Worm (Caenorhabditis elegans) whole organism, mixed stage, embryonic: ENCODE measurements around the gene T28A8.5.
A peak's percentile ranks its signal among the peaks of the same experiment; 100 is the strongest.

Experiments used
- M03D4.4 ChIP-seq: sonication (generic microtip); optimal IDR thresholded peaks from 2 replicates; lab custom pipeline; 2017; ENCODE audit warnings: mild to moderate bottlenecking, missing genetic modification characterization, missing compliant biosample characterization
- bed-3 ChIP-seq: fragments of 200-800 bp; sonication (Bioruptor generic); optimal IDR thresholded peaks from 3 replicates; lab custom pipeline; 2018; ENCODE audit warnings: mild to moderate bottlenecking, missing genetic modification characterization, moderate library complexity, missing compliant biosample characterization
- blmp-1 ChIP-seq: fragments of 150-350 bp; optimal IDR thresholded peaks from 2 replicates; lab custom pipeline; 2014; ENCODE audit warnings: missing biosample characterization, missing genetic modification characterization
- ceh-43 ChIP-seq: fragments of 200-800 bp; sonication (Bioruptor generic); optimal IDR thresholded peaks from 2 replicates; lab custom pipeline; 2018; ENCODE audit warnings: mild to moderate bottlenecking, missing genetic modification characterization, moderate library complexity, missing compliant biosample characterization
- ces-1 ChIP-seq: fragments of 150-350 bp; optimal IDR thresholded peaks from 2 replicates; lab custom pipeline; 2014; ENCODE audit warnings: missing biosample characterization, missing genetic modification reagents, missing genetic modification characterization
- cnd-1 ChIP-seq: fragments of 200-800 bp; sonication (Bioruptor generic); optimal IDR thresholded peaks from 2 replicates; lab custom pipeline; 2018; ENCODE audit warnings: mild to moderate bottlenecking, missing genetic modification characterization, missing compliant biosample characterization
- drap-1 ChIP-seq: fragments of 200-800 bp; sonication (Bioruptor generic); optimal IDR thresholded peaks from 3 replicates; lab custom pipeline; 2018; ENCODE audit warnings: mild to moderate bottlenecking, missing genetic modification characterization, missing compliant biosample characterization
- elt-1 ChIP-seq: sonication (generic microtip); optimal IDR thresholded peaks from 2 replicates; lab custom pipeline; 2017; ENCODE audit warnings: missing genetic modification characterization, mild to moderate bottlenecking, missing compliant biosample characterization, antibody characterized with exemption, moderate library complexity, borderline replicate concordance; ENCODE audit not compliant: insufficient read depth
- flh-1 ChIP-seq: fragments of 200-800 bp; sonication (Bioruptor generic); optimal IDR thresholded peaks from 2 replicates; lab custom pipeline; 2018; ENCODE audit warnings: mild to moderate bottlenecking, missing genetic modification characterization, moderate library complexity, missing compliant biosample characterization
- ham-2 ChIP-seq: fragments of 200-800 bp; sonication (Bioruptor generic); optimal IDR thresholded peaks from 2 replicates; lab custom pipeline; 2018; ENCODE audit warnings: mild to moderate bottlenecking, missing genetic modification characterization, missing compliant biosample characterization
- lin-32 ChIP-seq: fragments of 200-800 bp; sonication (Bioruptor generic); optimal IDR thresholded peaks from 2 replicates; lab custom pipeline; 2018; ENCODE audit warnings: mild to moderate bottlenecking, missing genetic modification characterization, missing compliant biosample characterization
- lsy-2 ChIP-seq: fragments of 150-350 bp; optimal IDR thresholded peaks from 2 replicates; lab custom pipeline; 2014; ENCODE audit warnings: missing biosample characterization, missing genetic modification characterization
- mab-5 ChIP-seq: fragments of 150-350 bp; optimal IDR thresholded peaks from 2 replicates; lab custom pipeline; 2014; ENCODE audit warnings: missing biosample characterization, missing genetic modification characterization
- mep-1 ChIP-seq: fragments of 150-350 bp; optimal IDR thresholded peaks from 2 replicates; lab custom pipeline; 2017; ENCODE audit warnings: missing biosample characterization, missing genetic modification reagents, missing genetic modification characterization, inconsistent platforms
- mls-2 ChIP-seq: sonication (generic microtip); optimal IDR thresholded peaks from 2 replicates; lab custom pipeline; 2016; ENCODE audit warnings: mild to moderate bottlenecking, missing genetic modification characterization, moderate library complexity, missing compliant biosample characterization
- nhr-12 ChIP-seq: fragments of 150-350 bp; optimal IDR thresholded peaks from 2 replicates; lab custom pipeline; 2014; ENCODE audit warnings: missing biosample characterization, missing genetic modification characterization
- nhr-2 ChIP-seq: fragments of 150-350 bp; optimal IDR thresholded peaks from 2 replicates; lab custom pipeline; 2014; ENCODE audit warnings: missing biosample characterization, missing genetic modification characterization
- nhr-28 ChIP-seq: fragments of 150-350 bp; optimal IDR thresholded peaks from 2 replicates; lab custom pipeline; 2014; ENCODE audit warnings: missing biosample characterization, missing genetic modification characterization
- nhr-76 ChIP-seq: sonication (generic microtip); optimal IDR thresholded peaks from 2 replicates; lab custom pipeline; 2017; ENCODE audit warnings: missing biosample characterization, missing genetic modification characterization
- pha-4 ChIP-seq: fragments of 150-350 bp; optimal IDR thresholded peaks from 2 replicates; lab custom pipeline; 2018; ENCODE audit warnings: missing biosample characterization, missing genetic modification reagents, missing genetic modification characterization
- sem-2 ChIP-seq: fragments of 200-800 bp; sonication (Bioruptor generic); optimal IDR thresholded peaks from 2 replicates; lab custom pipeline; 2018; ENCODE audit warnings: mild to moderate bottlenecking, missing genetic modification characterization, missing compliant biosample characterization
- snpc-4 ChIP-seq: fragments of 150-350 bp; optimal IDR thresholded peaks from 2 replicates; lab custom pipeline; 2014; ENCODE audit warnings: missing biosample characterization, missing genetic modification characterization
- sptf-1 ChIP-seq: sonication (generic microtip); optimal IDR thresholded peaks from 2 replicates; lab custom pipeline; 2017; ENCODE audit warnings: mild to moderate bottlenecking, missing genetic modification characterization, moderate library complexity, missing compliant biosample characterization
- tbx-8 ChIP-seq: fragments of 200-800 bp; sonication (Bioruptor generic); optimal IDR thresholded peaks from 2 replicates; lab custom pipeline; 2018; ENCODE audit warnings: mild to moderate bottlenecking, missing genetic modification characterization, moderate library complexity, missing compliant biosample characterization
- unc-120 ChIP-seq: sonication (generic microtip); optimal IDR thresholded peaks from 2 replicates; lab custom pipeline; 2017; ENCODE audit warnings: missing genetic modification characterization, missing compliant biosample characterization; ENCODE audit not compliant: poor library complexity, severe bottlenecking
- unc-39 ChIP-seq: fragments of 150-350 bp; optimal IDR thresholded peaks from 2 replicates; lab custom pipeline; 2014; ENCODE audit warnings: missing biosample characterization, missing genetic modification characterization
- zip-8 ChIP-seq: fragments of 150-350 bp; optimal IDR thresholded peaks from 2 replicates; lab custom pipeline; 2014; ENCODE audit warnings: missing biosample characterization, missing genetic modification characterization

Gene T28A8.5

ce11 chrIII:13525118-13525839 is 23.8 kb downstream of the T28A8.5 start:
- TF ChIP-seq drap-1 (GFP tag; lab: Kevin White, UChicago) (no peak), snpc-4 (tag; lab: Kevin White, UChicago) (no peak), zip-8 (no peak), flh-1 (GFP tag; lab: Kevin White, UChicago) (no peak), bed-3 (no peak), blmp-1 (tag; lab: Kevin White, UChicago) (no peak), nhr-28 (no peak), sptf-1 (tag; lab: Kevin White, UChicago) (peak; percentile 63), nhr-2 (no peak), ces-1 (GFP tag; lab: Kevin White, UChicago) (peak; percentile 97), nhr-12 (tag; lab: Kevin White, UChicago) (no peak), nhr-76 (tag; lab: Kevin White, UChicago) (no peak), lin-32 (peak; percentile 36), ham-2 (no peak), mab-5 (tag; lab: Kevin White, UChicago) (no peak), mls-2 (tag; lab: Kevin White, UChicago) (peak; percentile 64), unc-120 (tag; lab: Kevin White, UChicago) (no peak), lsy-2 (tag; lab: Kevin White, UChicago) (no peak), tbx-8 (GFP tag; lab: Kevin White, UChicago) (no peak), mep-1 (tag; lab: Kevin White, UChicago) (no peak), unc-39 (no peak), elt-1 (tag; lab: Kevin White, UChicago) (no peak), cnd-1 (tag; lab: Kevin White, UChicago) (peak; percentile 67), ceh-43 (GFP tag; lab: Kevin White, UChicago) (no peak), M03D4.4 (tag; lab: Kevin White, UChicago) (no peak)

- TF ChIP-seq sem-2 (no peak), lsy-2 (tag; lab: Kevin White, UChicago) (no peak), ham-2 (no peak), nhr-76 (tag; lab: Kevin White, UChicago) (no peak), drap-1 (GFP tag; lab: Kevin White, UChicago) (no peak), mab-5 (tag; lab: Kevin White, UChicago) (no peak), nhr-28 (no peak), ceh-43 (GFP tag; lab: Kevin White, UChicago) (no peak)
Measured at ce11 chrIII:13526191-13526590, 24.8 kb downstream of the T28A8.5 start.

DNA sequence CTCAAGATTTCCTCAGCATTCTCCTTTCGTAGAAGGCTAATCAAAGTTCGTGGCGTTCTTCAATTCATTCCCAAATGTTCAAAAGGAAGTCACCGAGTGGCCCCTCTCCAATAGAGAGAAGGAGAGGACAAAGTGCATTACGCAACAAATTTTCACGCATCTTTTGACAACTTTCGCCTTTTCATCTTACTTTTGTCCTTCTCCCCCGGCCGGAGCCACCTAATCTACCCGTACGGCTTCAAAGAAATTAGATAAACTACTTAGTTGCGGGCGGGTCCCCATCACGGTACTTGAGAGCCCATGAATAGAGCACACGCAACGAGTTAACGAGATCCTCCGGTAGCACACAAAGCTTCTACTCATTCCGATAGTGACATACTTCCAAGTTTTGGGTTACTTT is 25.3 kb downstream of the T28A8.5 start:
- TF ChIP-seq mab-5 (tag; lab: Kevin White, UChicago) (no peak), ceh-43 (GFP tag; lab: Kevin White, UChicago) (no peak), zip-8 (peak; percentile 10), ces-1 (GFP tag; lab: Kevin White, UChicago) (peak; percentile 95)

DNA sequence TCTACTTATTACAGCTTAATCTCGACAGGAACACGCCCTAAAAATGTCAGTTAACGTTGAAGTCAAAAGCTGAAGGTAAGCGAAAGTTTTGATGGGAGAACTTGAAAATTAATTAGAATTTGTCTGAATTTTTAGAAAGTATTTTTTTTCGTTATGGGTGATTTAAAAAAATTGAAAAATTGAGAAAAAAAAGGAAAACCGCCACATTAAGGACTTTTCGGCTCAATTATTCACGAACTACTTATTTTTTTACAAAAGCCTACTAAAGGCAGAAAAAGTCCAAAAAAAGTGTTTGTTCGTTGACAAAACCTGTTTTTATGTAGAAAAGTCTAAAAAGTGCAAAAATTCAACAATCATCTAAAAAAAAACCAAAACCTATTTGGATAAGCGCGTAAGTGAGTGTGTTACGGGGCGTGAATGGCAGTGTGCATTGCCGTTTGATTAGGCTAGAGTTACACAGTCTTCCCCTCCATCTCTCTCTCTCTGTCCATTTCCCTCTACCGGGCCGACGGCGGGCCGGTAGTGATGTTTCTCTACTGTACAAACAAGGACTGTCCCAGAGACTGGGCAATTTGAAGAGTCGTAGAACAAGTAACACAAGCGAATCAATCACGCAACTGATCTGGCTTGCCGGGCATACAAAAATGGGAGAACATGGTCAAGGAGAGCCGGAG is 26.1 kb downstream of the T28A8.5 start, which contains the start of gene lron-13:
Gene lron-13 (plus strand): TSS at position 15 of the 674 bp plus-strand sequence.
- peak; percentile 43 for TF ChIP-seq pha-4 (tag; lab: Kevin White, UChicago)
- no peak for TF ChIP-seq mep-1 (tag; lab: Kevin White, UChicago)
- TF ChIP-seq mab-5 (tag; lab: Kevin White, UChicago), result no peak
- TF ChIP-seq blmp-1 (tag; lab: Kevin White, UChicago), result no peak

- TF ChIP-seq ces-1 (GFP tag; lab: Kevin White, UChicago) (peak; percentile 37), snpc-4 (tag; lab: Kevin White, UChicago) (no peak), cnd-1 (tag; lab: Kevin White, UChicago) (no peak)
Measured at ce11 chrIII:13528513-13529249, 27.3 kb downstream of the T28A8.5 start.
